Fruit fly (Drosophila melanogaster) whole organism, prepupa: ENCODE data around the gene PIG-H.
A peak's percentile ranks its signal among the peaks of the same experiment; 100 is the strongest.

Source experiments
- Blimp-1 ChIP-seq: fragments of 200-800 bp; sonication (Bioruptor generic); optimal IDR thresholded peaks from 3 replicates; lab custom pipeline; 2017; ENCODE audit warnings: missing biosample characterization, missing genetic modification characterization, mild to moderate bottlenecking, moderate library complexity, missing genetic modification reagents
- CG10669 ChIP-seq: fragments of 200-800 bp; sonication (Bioruptor generic); optimal IDR thresholded peaks from 3 replicates; lab custom pipeline; 2018; ENCODE audit warnings: missing biosample characterization, mild to moderate bottlenecking, missing genetic modification characterization, moderate library complexity
- CG11294 ChIP-seq: fragments of 200-800 bp; sonication (Bioruptor generic); IDR thresholded peaks from 2 replicates; pipeline ENCODE4 v1.3.6; 2022; ENCODE audit warnings: missing biosample characterization, missing genetic modification characterization
- CG11762 ChIP-seq: fragments of 200-800 bp; sonication (Bioruptor generic); optimal IDR thresholded peaks from 3 replicates; lab custom pipeline; 2016; ENCODE audit warnings: missing biosample characterization, missing genetic modification characterization; ENCODE audit not compliant: insufficient read depth
- CG15336 ChIP-seq: fragments of 200-800 bp; sonication (Bioruptor generic); IDR thresholded peaks from 2 replicates; pipeline ENCODE4 v1.3.6; 2022; ENCODE audit warnings: missing biosample characterization, missing genetic modification characterization
- CG1621 ChIP-seq: fragments of 200-800 bp; sonication (Bioruptor generic); optimal IDR thresholded peaks from 3 replicates; lab custom pipeline; 2018; ENCODE audit warnings: missing biosample characterization, mild to moderate bottlenecking, missing genetic modification characterization
- CG16779 ChIP-seq: fragments of 200-800 bp; sonication (Bioruptor generic); optimal IDR thresholded peaks from 3 replicates; lab custom pipeline; 2017; ENCODE audit warnings: missing biosample characterization, mild to moderate bottlenecking, missing genetic modification characterization
- CG3032 ChIP-seq: fragments of 200-800 bp; optimal IDR thresholded peaks from 2 replicates; lab custom pipeline; 2019; ENCODE audit warnings: missing biosample characterization, mild to moderate bottlenecking, missing genetic modification characterization, moderate library complexity
- CG32006 ChIP-seq: fragments of 200-800 bp; sonication (Bioruptor generic); optimal IDR thresholded peaks from 3 replicates; lab custom pipeline; 2017; ENCODE audit warnings: missing biosample characterization, mild to moderate bottlenecking, missing genetic modification characterization
- CG34406 ChIP-seq: fragments of 200-800 bp; sonication (Bioruptor generic); optimal IDR thresholded peaks from 3 replicates; lab custom pipeline; 2016; ENCODE audit warnings: missing biosample characterization, missing genetic modification characterization
- CG3919 ChIP-seq: fragments of 200-800 bp; sonication (Bioruptor generic); optimal IDR thresholded peaks from 3 replicates; lab custom pipeline; 2016; ENCODE audit warnings: missing biosample characterization, missing genetic modification characterization
- CG4318 ChIP-seq: fragments of 200-800 bp; sonication (Bioruptor generic); optimal IDR thresholded peaks from 3 replicates; lab custom pipeline; 2017; ENCODE audit warnings: missing biosample characterization, mild to moderate bottlenecking, missing genetic modification characterization
- CG6163 ChIP-seq: fragments of 200-800 bp; sonication (Bioruptor generic); IDR thresholded peaks from 3 replicates; pipeline ENCODE4 v1.3.6; 2022; ENCODE audit warnings: missing biosample characterization, missing genetic modification characterization
- CG6276 ChIP-seq: fragments of 200-800 bp; sonication (Bioruptor generic); optimal IDR thresholded peaks from 2 replicates; lab custom pipeline; 2017; ENCODE audit warnings: missing biosample characterization, mild to moderate bottlenecking, missing genetic modification characterization
- CG6792 ChIP-seq: fragments of 200-800 bp; sonication (Bioruptor generic); optimal IDR thresholded peaks from 3 replicates; lab custom pipeline; 2016; ENCODE audit warnings: missing biosample characterization, missing genetic modification characterization
- CG6808 ChIP-seq: fragments of 200-800 bp; sonication (Bioruptor generic); optimal IDR thresholded peaks from 3 replicates; lab custom pipeline; 2017; ENCODE audit warnings: missing biosample characterization, missing genetic modification characterization, mild to moderate bottlenecking, moderate library complexity, missing genetic modification reagents
- CG6854 ChIP-seq: fragments of 200-800 bp; sonication (Bioruptor generic); optimal IDR thresholded peaks from 2 replicates; lab custom pipeline; 2017; ENCODE audit warnings: missing biosample characterization, mild to moderate bottlenecking, missing genetic modification characterization
- CG8119 ChIP-seq: fragments of 200-800 bp; sonication (Bioruptor generic); IDR thresholded peaks from 3 replicates; pipeline ENCODE4 v1.3.6; 2022; ENCODE audit warnings: missing biosample characterization, missing genetic modification characterization
- CG8319 ChIP-seq: fragments of 200-800 bp; sonication (Bioruptor generic); optimal IDR thresholded peaks from 3 replicates; lab custom pipeline; 2016; ENCODE audit warnings: missing biosample characterization, missing genetic modification characterization
- CG9139 ChIP-seq: fragments of 200-800 bp; sonication (Bioruptor generic); optimal IDR thresholded peaks from 3 replicates; lab custom pipeline; 2017; ENCODE audit warnings: missing biosample characterization, mild to moderate bottlenecking, missing genetic modification characterization
- Eip78C ChIP-seq: fragments of 200-800 bp; sonication (Bioruptor generic); peaks from one replicate; lab custom pipeline; 2016; ENCODE audit warnings: missing biosample characterization, missing genetic modification characterization
- Ets96B ChIP-seq: fragments of 200-800 bp; optimal IDR thresholded peaks from 2 replicates; lab custom pipeline; 2019; ENCODE audit warnings: missing biosample characterization, mild to moderate bottlenecking, missing genetic modification characterization, moderate library complexity
- Gug ChIP-seq: fragments of 200-800 bp; sonication (Bioruptor generic); IDR thresholded peaks from 2 replicates; pipeline ENCODE4 v1.3.6; 2022; ENCODE audit warnings: missing biosample characterization, missing genetic modification characterization
- Hr39 ChIP-seq: fragments of 200-800 bp; sonication (Bioruptor generic); optimal IDR thresholded peaks from 2 replicates; lab custom pipeline; 2016; ENCODE audit warnings: missing biosample characterization, missing genetic modification characterization
- Lpt ChIP-seq: fragments of 200-800 bp; sonication (Bioruptor generic); optimal IDR thresholded peaks from 3 replicates; lab custom pipeline; 2016; ENCODE audit warnings: missing biosample characterization, missing genetic modification characterization
- Met ChIP-seq: fragments of 200-800 bp; sonication (Bioruptor generic); optimal IDR thresholded peaks from 3 replicates; lab custom pipeline; 2016; ENCODE audit warnings: missing biosample characterization, missing genetic modification characterization
- Sox102F ChIP-seq: fragments of 200-800 bp; sonication (Bioruptor generic); optimal IDR thresholded peaks from 2 replicates; lab custom pipeline; 2016; ENCODE audit warnings: missing biosample characterization, mild to moderate bottlenecking, missing genetic modification characterization
- Sox15 ChIP-seq: fragments of 200-800 bp; sonication (Bioruptor generic); optimal IDR thresholded peaks from 3 replicates; lab custom pipeline; 2016; ENCODE audit warnings: missing biosample characterization, missing genetic modification characterization
- achi ChIP-seq: fragments of 200-800 bp; sonication (Bioruptor generic); optimal IDR thresholded peaks from 3 replicates; lab custom pipeline; 2016; ENCODE audit warnings: missing biosample characterization, missing genetic modification characterization
- acj6 ChIP-seq: fragments of 200-800 bp; sonication (Bioruptor generic); optimal IDR thresholded peaks from 3 replicates; lab custom pipeline; 2016; ENCODE audit warnings: missing biosample characterization, missing genetic modification characterization
- cyc ChIP-seq: fragments of 200-800 bp; sonication (Bioruptor generic); optimal IDR thresholded peaks from 3 replicates; lab custom pipeline; 2016; ENCODE audit warnings: missing biosample characterization, missing genetic modification characterization
- dsx ChIP-seq: fragments of 200-800 bp; optimal IDR thresholded peaks from 3 replicates; lab custom pipeline; 2019; ENCODE audit warnings: missing biosample characterization, mild to moderate bottlenecking, missing genetic modification characterization, moderate library complexity; ENCODE audit not compliant: poor library complexity, severe bottlenecking
- eg ChIP-seq: fragments of 200-800 bp; sonication (Bioruptor generic); IDR thresholded peaks from 3 replicates; pipeline ENCODE4 v1.3.6; 2022; ENCODE audit warnings: missing biosample characterization, missing genetic modification characterization
- fd59A ChIP-seq: fragments of 200-800 bp; sonication (Bioruptor generic); optimal IDR thresholded peaks from 2 replicates; lab custom pipeline; 2017; ENCODE audit warnings: missing biosample characterization, mild to moderate bottlenecking, missing genetic modification characterization, missing genetic modification reagents
- lz ChIP-seq: fragments of 200-800 bp; sonication (Bioruptor generic); optimal IDR thresholded peaks from 3 replicates; lab custom pipeline; 2016; ENCODE audit warnings: missing biosample characterization, missing genetic modification characterization
- pdm3 ChIP-seq: fragments of 200-800 bp; sonication (Bioruptor generic); optimal IDR thresholded peaks from 3 replicates; lab custom pipeline; 2016; ENCODE audit warnings: missing biosample characterization, missing genetic modification characterization
- spab ChIP-seq: fragments of 200-800 bp; sonication (Bioruptor generic); optimal IDR thresholded peaks from 2 replicates; lab custom pipeline; 2017; ENCODE audit warnings: missing biosample characterization, mild to moderate bottlenecking, missing genetic modification characterization, missing genetic modification reagents
- ss ChIP-seq, 2 experiments: fragments of 200-800 bp; sonication (Bioruptor generic); optimal IDR thresholded peaks; 2 replicates in 1 of 2; 3 replicates in 1 of 2; lab custom pipeline; 2017 to 2018; ENCODE audit warnings: mild to moderate bottlenecking in 2 of 2, missing biosample characterization in 2 of 2, missing genetic modification characterization in 2 of 2, moderate library complexity in 1 of 2
- svp ChIP-seq: fragments of 200-800 bp; sonication (Bioruptor generic); peaks from one replicate; lab custom pipeline; 2016; ENCODE audit warnings: missing biosample characterization, missing genetic modification characterization
- topi ChIP-seq: fragments of 200-800 bp; sonication (Bioruptor generic); optimal IDR thresholded peaks from 3 replicates; lab custom pipeline; 2016; ENCODE audit warnings: missing biosample characterization, missing genetic modification characterization

Gene PIG-H

DNA sequence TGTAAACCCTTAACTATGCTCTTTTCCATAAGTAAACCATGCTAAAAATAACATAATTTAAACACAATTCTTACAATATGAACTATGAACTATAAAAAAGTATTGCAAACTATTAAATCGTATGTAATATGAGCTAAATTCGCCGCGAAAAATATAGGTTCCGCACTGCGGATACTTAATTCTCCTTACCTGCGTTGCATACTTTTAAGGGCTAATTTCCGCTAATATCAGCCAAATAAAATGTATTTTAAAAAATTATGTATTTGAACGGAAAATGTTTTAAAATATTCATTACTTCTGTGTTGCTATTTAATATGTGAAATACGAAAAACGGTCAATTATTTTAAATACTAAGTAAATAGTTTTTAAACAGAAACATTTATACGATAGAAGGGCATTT, 32.3 kb upstream of the PIG-H start, which contains the start of gene dsx (continued):
- no peak for TF ChIP-seq CG1621 (tag; lab: Kevin White, UChicago)
- no peak for TF ChIP-seq CG6854 (GFP tag; lab: Kevin White, UChicago)
- TF ChIP-seq dsx = no peak
- TF ChIP-seq CG8119 (GFP tag; lab: Robert Waterston, UW) = no peak
- no peak for TF ChIP-seq CG6163 (GFP tag; lab: Robert Waterston, UW)
- no peak for TF ChIP-seq CG10669
- TF ChIP-seq CG3919 (GFP tag; lab: Kevin White, UChicago) = no peak
- no peak for TF ChIP-seq achi
- peak; percentile 35 for TF ChIP-seq CG6808 (GFP tag; lab: Kevin White, UChicago)
- no peak for TF ChIP-seq Ets96B (tag; lab: Kevin White, UChicago)
- TF ChIP-seq Sox15 (GFP tag; lab: Kevin White, UChicago) = no peak
- peak; percentile 5 for TF ChIP-seq topi (GFP tag; lab: Kevin White, UChicago)
- TF ChIP-seq CG8319 (GFP tag; lab: Kevin White, UChicago) = no peak
- no peak for TF ChIP-seq Gug (GFP tag; lab: Robert Waterston, UW)
- no peak for TF ChIP-seq CG34406 (GFP tag; lab: Kevin White, UChicago)
- peak; percentile 67 for TF ChIP-seq CG32006
- TF ChIP-seq CG3032 (tag; lab: Kevin White, UChicago) = no peak
- TF ChIP-seq pdm3 (GFP tag; lab: Kevin White, UChicago) = peak; percentile 29
- TF ChIP-seq CG6792 (GFP tag; lab: Kevin White, UChicago) = no peak
- no peak for TF ChIP-seq Hr39
- no peak for TF ChIP-seq CG11762 (GFP tag; lab: Kevin White, UChicago)
- peak; percentile 35 for TF ChIP-seq Met (GFP tag; lab: Kevin White, UChicago)
- no peak for TF ChIP-seq CG11294
- no peak for TF ChIP-seq CG6276
- peak; percentile 85 for TF ChIP-seq Eip78C (GFP tag; lab: Kevin White, UChicago)
- TF ChIP-seq Blimp-1 (GFP tag; lab: Kevin White, UChicago) = no peak
- TF ChIP-seq spab (GFP tag; lab: Kevin White, UChicago) = no peak
- TF ChIP-seq eg (GFP tag; lab: Robert Waterston, UW) = no peak

DNA sequence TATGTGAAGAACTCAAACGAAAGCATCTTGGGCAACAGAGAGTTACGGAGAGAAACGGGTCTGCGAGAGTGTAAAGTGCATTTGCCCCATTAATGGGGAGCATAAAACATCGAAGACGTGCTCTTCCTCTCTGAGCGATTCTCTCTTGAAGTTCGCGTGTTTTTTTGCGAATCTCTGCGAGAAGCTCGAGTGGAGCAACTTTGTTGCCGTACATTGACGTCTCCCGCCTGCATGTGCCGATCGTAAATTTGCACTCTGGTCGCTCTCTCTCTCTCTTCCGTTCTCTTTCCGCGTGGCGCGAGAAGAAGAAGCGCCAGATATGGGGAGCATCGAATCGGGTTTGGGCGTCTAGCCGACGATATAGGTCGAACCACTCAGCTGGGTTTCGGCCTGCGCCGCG, 31.8 kb upstream of the PIG-H start:
- TF ChIP-seq CG8119 (GFP tag; lab: Robert Waterston, UW) = peak; percentile 71; the same call in 2 of the 3 replicates
- TF ChIP-seq CG6854 (GFP tag; lab: Kevin White, UChicago) = peak; percentile 83
- TF ChIP-seq CG4318 (GFP tag; lab: Kevin White, UChicago) = no peak
- TF ChIP-seq CG9139 (GFP tag; lab: Kevin White, UChicago) = peak; percentile 56
- TF ChIP-seq lz = no peak
- peak; percentile 49; the same call in 1 of the 3 replicates for TF ChIP-seq CG6163 (GFP tag; lab: Robert Waterston, UW)
- TF ChIP-seq Met (GFP tag; lab: Kevin White, UChicago) = no peak
- TF ChIP-seq Sox102F (GFP tag; lab: Kevin White, UChicago) = peak; percentile 24
- TF ChIP-seq CG3919 (GFP tag; lab: Kevin White, UChicago) = peak; percentile 20
- no peak for TF ChIP-seq fd59A (GFP tag; lab: Kevin White, UChicago)
- TF ChIP-seq CG16779 (tag; lab: Kevin White, UChicago) = peak; percentile 46
- peak; percentile 28 for TF ChIP-seq CG6808 (GFP tag; lab: Kevin White, UChicago)
- TF ChIP-seq acj6 (GFP tag; lab: Kevin White, UChicago) = no peak
- peak; percentile 51 to 81 for TF ChIP-seq ss (GFP tag; optimal IDR thresholded peaks at IDR 0.05; lab: Kevin White, UChicago)
- peak; percentile 100 for TF ChIP-seq dsx
- no peak for TF ChIP-seq Hr39
- peak; percentile 75 for TF ChIP-seq CG15336 (GFP tag; lab: Robert Waterston, UW)
- peak; percentile 51 for TF ChIP-seq Lpt (GFP tag; lab: Kevin White, UChicago)
- TF ChIP-seq svp = peak; percentile 67
- TF ChIP-seq eg (GFP tag; lab: Robert Waterston, UW) = peak; percentile 75; the same call in 2 of the 3 replicates
- no peak for TF ChIP-seq cyc (GFP tag; lab: Kevin White, UChicago)
